Worm (Caenorhabditis elegans) whole organism, late embryonic: ENCODE measurements around the gene cct-8.

Experiments
- ceh-14 ChIP-seq: sonication (generic microtip); optimal IDR thresholded peaks from 2 replicates; lab custom pipeline; 2016; ENCODE audit warnings: missing genotype, missing genetic modification characterization, missing compliant biosample characterization
- ceh-19 ChIP-seq: fragments of 200-800 bp; sonication (Bioruptor generic); optimal IDR thresholded peaks from 2 replicates; lab custom pipeline; 2018; ENCODE audit warnings: mild to moderate bottlenecking, missing genetic modification characterization, missing compliant biosample characterization
- dve-1 ChIP-seq: sonication (generic microtip); optimal IDR thresholded peaks from 2 replicates; lab custom pipeline; 2017; ENCODE audit warnings: antibody characterized with exemption, mild to moderate bottlenecking, missing genetic modification characterization, missing compliant biosample characterization
- elt-4 ChIP-seq: sonication (generic microtip); optimal IDR thresholded peaks from 2 replicates; lab custom pipeline; 2016; ENCODE audit warnings: missing genetic modification characterization, missing compliant biosample characterization
- hlh-8 ChIP-seq: sonication (generic microtip); optimal IDR thresholded peaks from 2 replicates; lab custom pipeline; 2016; ENCODE audit warnings: missing genotype, missing genetic modification characterization, missing compliant biosample characterization
- pat-9 ChIP-seq: fragments of 200-800 bp; sonication (Bioruptor generic); optimal IDR thresholded peaks from 2 replicates; lab custom pipeline; 2018; ENCODE audit warnings: mild to moderate bottlenecking, missing genetic modification characterization, moderate library complexity, missing compliant biosample characterization
- tbx-2 ChIP-seq: sonication (generic microtip); optimal IDR thresholded peaks from 2 replicates; lab custom pipeline; 2016; ENCODE audit warnings: missing genetic modification characterization, missing compliant biosample characterization
- ztf-16 ChIP-seq: sonication (generic microtip); optimal IDR thresholded peaks from 2 replicates; lab custom pipeline; 2017; ENCODE audit warnings: missing genetic modification characterization, missing compliant biosample characterization

The cct-8 gene

ce11 chrIV:1038516-1038915 lies 55.2 kb downstream of the cct-8 start:
- TF ChIP-seq ceh-14 (tag; lab: Kevin White, UChicago) (no peak), pat-9 (tag; lab: Kevin White, UChicago) (no peak), ceh-19 (GFP tag; lab: Kevin White, UChicago) (no peak), elt-4 (tag; lab: Kevin White, UChicago) (no peak), tbx-2 (no peak), ztf-16 (tag; lab: Kevin White, UChicago) (no peak), hlh-8 (tag; lab: Kevin White, UChicago) (no peak), dve-1 (tag; lab: Kevin White, UChicago) (no peak)
